Fruit fly (Drosophila melanogaster) whole organism, embryonic: ENCODE data around the gene Sce.

Experiments used
- ATbp ChIP-seq: fragments of 200-800 bp; sonication (Bioruptor generic); optimal IDR thresholded peaks from 2 replicates; lab custom pipeline; 2017; ENCODE audit warnings: missing biosample characterization, mild to moderate bottlenecking, missing genetic modification characterization, missing genetic modification reagents
- Atf6 ChIP-seq: fragments of 200-800 bp; sonication (Bioruptor generic); IDR thresholded peaks from 2 replicates; pipeline ENCODE4 v1.3.6; 2022; ENCODE audit warnings: missing biosample characterization, missing genetic modification characterization
- CG12299 ChIP-seq: fragments of 200-800 bp; sonication (Bioruptor generic); optimal IDR thresholded peaks from 2 replicates; lab custom pipeline; 2018; ENCODE audit warnings: missing biosample characterization, mild to moderate bottlenecking, missing genetic modification characterization
- CG12391 ChIP-seq: fragments of 200-800 bp; sonication (Bioruptor generic); optimal IDR thresholded peaks from 3 replicates; lab custom pipeline; 2018; ENCODE audit warnings: missing biosample characterization, mild to moderate bottlenecking, missing genetic modification characterization, moderate library complexity
- CG14710 ChIP-seq: fragments of 200-800 bp; sonication (Bioruptor generic); optimal IDR thresholded peaks from 3 replicates; lab custom pipeline; 2019; ENCODE audit warnings: missing biosample characterization, mild to moderate bottlenecking, missing genetic modification characterization, moderate library complexity
- CG16813 ChIP-seq: fragments of 200-800 bp; sonication (Bioruptor generic); IDR thresholded peaks from 3 replicates; pipeline ENCODE4 v1.3.6; 2022; ENCODE audit warnings: missing biosample characterization, missing genetic modification characterization; ENCODE audit not compliant: partially characterized antibody
- CG18262 ChIP-seq: fragments of 200-800 bp; optimal IDR thresholded peaks from 3 replicates; lab custom pipeline; 2019; ENCODE audit warnings: missing biosample characterization, mild to moderate bottlenecking, missing genetic modification characterization, moderate library complexity
- CG2875 ChIP-seq: fragments of 200-800 bp; sonication (Bioruptor generic); optimal IDR thresholded peaks from 2 replicates; lab custom pipeline; 2017; ENCODE audit warnings: missing biosample characterization, mild to moderate bottlenecking, missing genetic modification characterization, missing genetic modification reagents
- CG30431 ChIP-seq: fragments of 200-800 bp; sonication (Bioruptor generic); optimal IDR thresholded peaks from 2 replicates; lab custom pipeline; 2017; ENCODE audit warnings: missing biosample characterization, missing genetic modification characterization
- CG34376 ChIP-seq: fragments of 200-800 bp; sonication (Bioruptor generic); optimal IDR thresholded peaks from 2 replicates; lab custom pipeline; 2018; ENCODE audit warnings: missing biosample characterization, mild to moderate bottlenecking, missing genetic modification characterization
- CG34422 ChIP-seq: fragments of 200-800 bp; sonication (Bioruptor generic); IDR thresholded peaks from 3 replicates; pipeline ENCODE4 v1.3.6; 2022; ENCODE audit warnings: missing biosample characterization, missing genetic modification characterization
- CG4360 ChIP-seq: fragments of 200-800 bp; sonication (Bioruptor generic); IDR thresholded peaks from 2 replicates; pipeline ENCODE4 v1.3.6; 2022; ENCODE audit warnings: missing biosample characterization, missing genetic modification characterization
- CG4820 ChIP-seq: fragments of 200-800 bp; sonication (Bioruptor generic); optimal IDR thresholded peaks from 3 replicates; lab custom pipeline; 2016; ENCODE audit warnings: missing biosample characterization, missing genetic modification characterization
- CG4854 ChIP-seq: fragments of 200-800 bp; sonication (Bioruptor generic); optimal IDR thresholded peaks from 2 replicates; lab custom pipeline; 2016; ENCODE audit warnings: missing biosample characterization, missing genetic modification characterization, inconsistent platforms
- CG5180 ChIP-seq: fragments of 200-800 bp; sonication (Bioruptor generic); optimal IDR thresholded peaks from 3 replicates; lab custom pipeline; 2017; ENCODE audit warnings: missing biosample characterization, missing genetic modification characterization, mild to moderate bottlenecking, moderate library complexity, missing genetic modification reagents
- CG5953 ChIP-seq: fragments of 200-800 bp; sonication (Bioruptor generic); IDR thresholded peaks from 2 replicates; pipeline ENCODE4 v1.3.6; 2022; ENCODE audit warnings: missing biosample characterization, missing genetic modification characterization
- CG6175 ChIP-seq: fragments of 200-800 bp; sonication (Bioruptor generic); IDR thresholded peaks from 3 replicates; pipeline ENCODE4 v1.3.6; 2022; ENCODE audit warnings: missing biosample characterization, missing genetic modification characterization
- CG7271 ChIP-seq: fragments of 200-800 bp; sonication (Bioruptor generic); optimal IDR thresholded peaks from 2 replicates; lab custom pipeline; 2018; ENCODE audit warnings: missing biosample characterization, mild to moderate bottlenecking, missing genetic modification characterization, moderate library complexity
- CG8359 ChIP-seq: fragments of 200-800 bp; sonication (Bioruptor generic); optimal IDR thresholded peaks from 2 replicates; lab custom pipeline; 2017; ENCODE audit warnings: missing biosample characterization, mild to moderate bottlenecking, missing genetic modification characterization, borderline replicate concordance
- CoRest ChIP-seq: fragments of 200-800 bp; sonication (Bioruptor generic); optimal IDR thresholded peaks from 3 replicates; lab custom pipeline; 2018; ENCODE audit warnings: missing biosample characterization, mild to moderate bottlenecking, missing genetic modification characterization, moderate library complexity
- D ChIP-seq, 2 experiments: fragments of 200-800 bp in 1 of 2; fragments of >200 bp in 1 of 2; sonication (Bioruptor generic) in 1 of 2; optimal IDR thresholded peaks; 2 replicates in 1 of 2; 3 replicates in 1 of 2; lab custom pipeline; 2017; ENCODE audit warnings: mild to moderate bottlenecking in 1 of 2, missing biosample characterization in 1 of 2, missing genetic modification characterization in 1 of 2, missing genetic modification reagents in 1 of 2
- D19B ChIP-seq: fragments of 200-800 bp; sonication (Bioruptor generic); optimal IDR thresholded peaks from 2 replicates; lab custom pipeline; 2017; ENCODE audit warnings: missing biosample characterization, mild to moderate bottlenecking, missing genetic modification characterization
- Dbx ChIP-seq: fragments of 200-800 bp; sonication (Bioruptor generic); IDR thresholded peaks from 3 replicates; pipeline ENCODE4 v1.3.6; 2022; ENCODE audit warnings: missing biosample characterization, missing genetic modification characterization
- Eip74EF ChIP-seq, 2 experiments: fragments of 200-800 bp in 1 of 2; fragments of >200 bp in 1 of 2; sonication (Bioruptor generic) in 1 of 2; optimal IDR thresholded peaks; 2 replicates each; lab custom pipeline; 2017 to 2019; ENCODE audit warnings: missing biosample characterization in 2 of 2, missing genetic modification characterization in 2 of 2, mild to moderate bottlenecking in 1 of 2, moderate library complexity in 1 of 2
- Ets97D ChIP-seq: fragments of 200-800 bp; sonication (Bioruptor generic); optimal IDR thresholded peaks from 3 replicates; lab custom pipeline; 2016; ENCODE audit warnings: missing biosample characterization, missing genetic modification characterization
- H15 ChIP-seq: fragments of 200-800 bp; sonication (Bioruptor generic); IDR thresholded peaks from 3 replicates; pipeline ENCODE4 v1.3.6; 2022; ENCODE audit warnings: missing biosample characterization, missing genetic modification characterization
- HLH54F ChIP-seq: fragments of 200-800 bp; sonication (Bioruptor generic); optimal IDR thresholded peaks from 3 replicates; lab custom pipeline; 2016; ENCODE audit warnings: missing biosample characterization, missing genetic modification characterization
- HLHmδ ChIP-seq: fragments of 200-800 bp; sonication (Bioruptor generic); optimal IDR thresholded peaks from 2 replicates; lab custom pipeline; 2018; ENCODE audit warnings: missing biosample characterization, mild to moderate bottlenecking, missing genetic modification characterization, moderate library complexity
- Hand ChIP-seq: fragments of 200-800 bp; sonication (Bioruptor generic); optimal IDR thresholded peaks from 2 replicates; lab custom pipeline; 2017; ENCODE audit warnings: mild to moderate bottlenecking, missing biosample characterization, missing genetic modification reagents, missing genetic modification characterization
- MESR4 ChIP-seq: fragments of 200-800 bp; sonication (Bioruptor generic); optimal IDR thresholded peaks from 2 replicates; lab custom pipeline; 2018; ENCODE audit warnings: missing biosample characterization, mild to moderate bottlenecking, missing genetic modification characterization, moderate library complexity
- Med ChIP-seq: fragments of 200-800 bp; sonication (Bioruptor generic); peaks from one replicate; lab custom pipeline; 2016; ENCODE audit warnings: missing biosample characterization, missing genetic modification characterization, mild to moderate bottlenecking, inconsistent platforms, moderate library complexity
- Rfx ChIP-seq: fragments of 200-800 bp; sonication (Bioruptor generic); IDR thresholded peaks from 2 replicates; pipeline ENCODE4 v1.3.6; 2022; ENCODE audit warnings: missing biosample characterization, missing genetic modification characterization
- Trl ChIP-seq, 3 experiments: fragments of >200 bp in 2 of 3; fragments of 200-800 bp in 1 of 3; sonication (Bioruptor generic) in 1 of 3; optimal IDR thresholded peaks; 2 replicates in 1 of 3; 3 replicates in 2 of 3; lab custom pipeline; 2016 to 2017; ENCODE audit warnings: missing biosample characterization in 1 of 3, missing genetic modification characterization in 1 of 3
- Vsx1 ChIP-seq: fragments of 200-800 bp; sonication (Bioruptor generic); optimal IDR thresholded peaks from 2 replicates; lab custom pipeline; 2017; ENCODE audit warnings: missing biosample characterization, mild to moderate bottlenecking, missing genetic modification characterization, missing genetic modification reagents
- cg ChIP-seq: fragments of 200-800 bp; sonication (Bioruptor generic); optimal IDR thresholded peaks from 3 replicates; lab custom pipeline; 2019; ENCODE audit warnings: missing biosample characterization, mild to moderate bottlenecking, missing genetic modification characterization, moderate library complexity
- ci ChIP-seq: fragments of 200-800 bp; sonication (Bioruptor generic); IDR thresholded peaks from 3 replicates; pipeline ENCODE4 v1.3.6; 2022; ENCODE audit warnings: missing biosample characterization, missing genetic modification characterization
- crol ChIP-seq: fragments of 200-800 bp; sonication (Bioruptor generic); IDR thresholded peaks from 2 replicates; pipeline ENCODE4 v1.3.6; 2022; ENCODE audit warnings: missing biosample characterization, missing genetic modification characterization
- dan ChIP-seq: fragments of 200-800 bp; sonication (Bioruptor generic); IDR thresholded peaks from 2 replicates; pipeline ENCODE4 v1.3.6; 2022; ENCODE audit warnings: missing biosample characterization, missing genetic modification characterization
- exex ChIP-seq: fragments of 200-800 bp; sonication (Bioruptor generic); optimal IDR thresholded peaks from 4 replicates; lab custom pipeline; 2018; ENCODE audit warnings: missing biosample characterization, mild to moderate bottlenecking, missing genetic modification characterization, moderate library complexity
- gce ChIP-seq: fragments of 200-800 bp; sonication (Bioruptor generic); IDR thresholded peaks from 3 replicates; pipeline ENCODE4 v1.3.6; 2022; ENCODE audit warnings: missing biosample characterization, missing genetic modification characterization
- gem ChIP-seq: fragments of 200-800 bp; sonication (Bioruptor generic); optimal IDR thresholded peaks from 2 replicates; lab custom pipeline; 2019; ENCODE audit warnings: missing biosample characterization, mild to moderate bottlenecking, missing genetic modification characterization, moderate library complexity
- lilli ChIP-seq: fragments of 200-800 bp; sonication (Bioruptor generic); optimal IDR thresholded peaks from 3 replicates; lab custom pipeline; 2016; ENCODE audit warnings: missing biosample characterization, missing genetic modification characterization
- nom ChIP-seq: fragments of 200-800 bp; sonication (Bioruptor generic); optimal IDR thresholded peaks from 2 replicates; lab custom pipeline; 2017; ENCODE audit warnings: missing biosample characterization, missing genetic modification characterization, mild to moderate bottlenecking, moderate library complexity, missing genetic modification reagents
- sna ChIP-seq: fragments of 200-800 bp; sonication (Bioruptor generic); IDR thresholded peaks from 2 replicates; pipeline ENCODE4 v1.3.6; 2022; ENCODE audit warnings: missing biosample characterization, missing genetic modification characterization; ENCODE audit not compliant: partially characterized antibody
- stc ChIP-seq: fragments of 200-800 bp; sonication (Bioruptor generic); IDR thresholded peaks from 2 replicates; pipeline ENCODE4 v1.3.6; 2022; ENCODE audit warnings: missing biosample characterization, missing genetic modification characterization
- sug ChIP-seq: fragments of 200-800 bp; optimal IDR thresholded peaks from 2 replicates; lab custom pipeline; 2019; ENCODE audit warnings: missing biosample characterization, mild to moderate bottlenecking, missing genetic modification characterization, moderate library complexity
- tgo ChIP-seq: fragments of 200-800 bp; sonication (Bioruptor generic); IDR thresholded peaks from 3 replicates; pipeline ENCODE4 v1.3.6; 2022; ENCODE audit warnings: missing biosample characterization, missing genetic modification characterization
- wor ChIP-seq: fragments of 200-800 bp; sonication (Bioruptor generic); IDR thresholded peaks from 2 replicates; pipeline ENCODE4 v1.3.6; 2022; ENCODE audit warnings: missing biosample characterization, missing genetic modification characterization

The Sce gene

dm6 chr3R:27699540-27700228 is 17.9 kb upstream of the Sce start, which contains the start of gene ALiX:
ALiX (minus strand) TSS chr3R:27700110.
- TF ChIP-seq Atf6 (GFP tag; lab: Robert Waterston, UW) (0 out of 2 replicates have a peak, but pooled peaks have one; percentile 15), gce (GFP tag; lab: Robert Waterston, UW) (no peak), sna (GFP tag; lab: Robert Waterston, UW) (0 out of 2 replicates have a peak, but pooled peaks have one; percentile 27), CoRest (tag; lab: Kevin White, UChicago) (peak; percentile 1), HLHmδ (GFP tag; lab: Kevin White, UChicago) (no peak), HLH54F (GFP tag; lab: Kevin White, UChicago) (no peak), Trl (optimal IDR thresholded peaks at IDR 0.05; lab: Kevin White, UChicago) (peak in 1 of 2 experiments; percentile 48), Trl (GFP tag; optimal IDR thresholded peaks at IDR 0.05; lab: Kevin White, UChicago) (no peak), Hand (GFP tag; lab: Kevin White, UChicago) (no peak), exex (tag; lab: Kevin White, UChicago) (no peak), H15 (GFP tag; lab: Robert Waterston, UW) (no peak), CG14710 (tag; lab: Kevin White, UChicago) (no peak), gem (tag; lab: Kevin White, UChicago) (no peak), nom (GFP tag; lab: Kevin White, UChicago) (no peak), wor (no peak), CG4820 (no peak), CG7271 (tag; lab: Kevin White, UChicago) (no peak), sug (tag; lab: Kevin White, UChicago) (peak; percentile 10), Dbx (GFP tag; lab: Robert Waterston, UW) (no peak), ATbp (GFP tag; lab: Kevin White, UChicago) (no peak), CG6175 (GFP tag; lab: Robert Waterston, UW) (no peak), CG5180 (GFP tag; lab: Kevin White, UChicago) (no peak), Rfx (GFP tag; lab: Robert Waterston, UW) (no peak), Med (GFP tag; lab: Kevin White, UChicago) (peak; percentile 53), ci (0 out of 3 replicates have a peak, but pooled peaks have one; percentile 51), Vsx1 (GFP tag; lab: Kevin White, UChicago) (peak; percentile 42), CG34422 (GFP tag; lab: Robert Waterston, UW) (0 out of 3 replicates have a peak, but pooled peaks have one; percentile 28), Eip74EF (GFP tag; optimal IDR thresholded peaks at IDR 0.05; lab: Kevin White, UChicago) (no peak), CG8359 (GFP tag; lab: Kevin White, UChicago) (no peak), MESR4 (peak; percentile 23), tgo (GFP tag; lab: Robert Waterston, UW) (no peak), dan (GFP tag; lab: Robert Waterston, UW) (no peak), CG18262 (tag; lab: Kevin White, UChicago) (no peak), D (optimal IDR thresholded peaks at IDR 0.05; lab: Kevin White, UChicago) (no peak), D (GFP tag; optimal IDR thresholded peaks at IDR 0.05; lab: Kevin White, UChicago) (no peak), CG4854 (GFP tag; lab: Kevin White, UChicago) (no peak), CG2875 (GFP tag; lab: Kevin White, UChicago) (no peak), CG12299 (tag; lab: Kevin White, UChicago) (peak; percentile 8), CG30431 (GFP tag; lab: Kevin White, UChicago) (no peak), crol (peak; percentile 78), stc (GFP tag; lab: Robert Waterston, UW) (0 out of 2 replicates have a peak, but pooled peaks have one; percentile 20), lilli (GFP tag; lab: Kevin White, UChicago) (peak; percentile 2), Ets97D (GFP tag; lab: Kevin White, UChicago) (no peak), CG16813 (GFP tag; lab: Robert Waterston, UW) (no peak), CG12391 (tag; lab: Kevin White, UChicago) (peak; percentile 26), CG5953 (peak; percentile 31; the same call in 1 of the 2 replicates), D19B (GFP tag; lab: Kevin White, UChicago) (no peak), cg (GFP tag; lab: Kevin White, UChicago) (peak; percentile 47), CG34376 (GFP tag; lab: Kevin White, UChicago) (no peak), CG4360 (GFP tag; lab: Robert Waterston, UW) (no peak)
